Fruit fly (Drosophila melanogaster) whole organism, embryonic: ENCODE measurements around the gene CG11634.

Experiments used
- Atf6 ChIP-seq: fragments of 200-800 bp; sonication (Bioruptor generic); IDR thresholded peaks from 2 replicates; pipeline ENCODE4 v1.3.6; 2022; ENCODE audit warnings: missing biosample characterization, missing genetic modification characterization
- Bdp1 ChIP-seq: fragments of 200-800 bp; sonication (Bioruptor generic); optimal IDR thresholded peaks from 3 replicates; lab custom pipeline; 2016; ENCODE audit warnings: missing biosample characterization, missing genetic modification characterization
- C15 ChIP-seq: fragments of 200-800 bp; sonication (Bioruptor generic); IDR thresholded peaks from 3 replicates; pipeline ENCODE4 v1.3.6; 2022; ENCODE audit warnings: missing biosample characterization, missing genetic modification characterization
- CG10267 ChIP-seq: fragments of 200-800 bp; sonication (Bioruptor generic); optimal IDR thresholded peaks from 2 replicates; lab custom pipeline; 2018; ENCODE audit warnings: missing biosample characterization, mild to moderate bottlenecking, missing genetic modification characterization, moderate library complexity
- CG10321 ChIP-seq: fragments of 200-800 bp; sonication (Bioruptor generic); IDR thresholded peaks from 2 replicates; pipeline ENCODE4 v1.3.6; 2022; ENCODE audit warnings: missing biosample characterization, missing genetic modification characterization
- CG14860 ChIP-seq: fragments of 200-800 bp; sonication (Bioruptor generic); IDR thresholded peaks from 3 replicates; pipeline ENCODE4 v1.3.6; 2022; ENCODE audit warnings: missing biosample characterization, missing genetic modification characterization; ENCODE audit not compliant: partially characterized antibody
- CG15269 ChIP-seq: fragments of 200-800 bp; sonication (Bioruptor generic); optimal IDR thresholded peaks from 2 replicates; lab custom pipeline; 2018; ENCODE audit warnings: missing biosample characterization, mild to moderate bottlenecking, missing genetic modification characterization, moderate library complexity
- CG16813 ChIP-seq: fragments of 200-800 bp; sonication (Bioruptor generic); IDR thresholded peaks from 3 replicates; pipeline ENCODE4 v1.3.6; 2022; ENCODE audit warnings: missing biosample characterization, missing genetic modification characterization; ENCODE audit not compliant: partially characterized antibody
- CG31388 ChIP-seq: fragments of 200-800 bp; sonication (Bioruptor generic); optimal IDR thresholded peaks from 2 replicates; lab custom pipeline; 2016; ENCODE audit warnings: missing biosample characterization, missing genetic modification characterization
- CG6254 ChIP-seq: fragments of 200-800 bp; sonication (Bioruptor generic); optimal IDR thresholded peaks from 3 replicates; lab custom pipeline; 2017; ENCODE audit warnings: mild to moderate bottlenecking, missing biosample characterization, missing genetic modification reagents, missing genetic modification characterization
- CG6791 ChIP-seq: fragments of 200-800 bp; sonication (Bioruptor generic); IDR thresholded peaks from 3 replicates; pipeline ENCODE4 v1.3.6; 2022; ENCODE audit warnings: missing biosample characterization, missing genetic modification characterization; ENCODE audit not compliant: partially characterized antibody
- CG6854 ChIP-seq: fragments of 200-800 bp; sonication (Bioruptor generic); optimal IDR thresholded peaks from 3 replicates; lab custom pipeline; 2017; ENCODE audit warnings: missing biosample characterization, mild to moderate bottlenecking, missing genetic modification characterization
- CG7987 ChIP-seq: fragments of 200-800 bp; sonication (Bioruptor generic); optimal IDR thresholded peaks from 2 replicates; lab custom pipeline; 2018; ENCODE audit warnings: missing biosample characterization, mild to moderate bottlenecking, missing genetic modification characterization, moderate library complexity
- CG8359 ChIP-seq: fragments of 200-800 bp; sonication (Bioruptor generic); optimal IDR thresholded peaks from 2 replicates; lab custom pipeline; 2017; ENCODE audit warnings: missing biosample characterization, mild to moderate bottlenecking, missing genetic modification characterization, borderline replicate concordance
- CG9215 ChIP-seq: fragments of 200-800 bp; sonication (Bioruptor generic); IDR thresholded peaks from 2 replicates; pipeline ENCODE4 v1.3.6; 2022; ENCODE audit warnings: missing biosample characterization, missing genetic modification characterization
- D19A ChIP-seq: fragments of 200-800 bp; optimal IDR thresholded peaks from 3 replicates; lab custom pipeline; 2019; ENCODE audit warnings: missing biosample characterization, mild to moderate bottlenecking, missing genetic modification characterization, moderate library complexity
- Ets65A ChIP-seq: fragments of 200-800 bp; sonication (Bioruptor generic); peaks from one replicate; lab custom pipeline; 2016; ENCODE audit warnings: missing biosample characterization, missing genetic modification characterization
- HLH4C ChIP-seq: fragments of 200-800 bp; sonication (Bioruptor generic); IDR thresholded peaks from 3 replicates; pipeline ENCODE4 v1.3.6; 2022; ENCODE audit warnings: missing biosample characterization, missing genetic modification characterization; ENCODE audit not compliant: partially characterized antibody
- NC2β ChIP-seq: fragments of 200-800 bp; sonication (Bioruptor generic); optimal IDR thresholded peaks from 2 replicates; lab custom pipeline; 2016; ENCODE audit warnings: missing biosample characterization, missing genetic modification characterization
- NFAT ChIP-seq: fragments of 200-800 bp; sonication (Bioruptor generic); IDR thresholded peaks from 2 replicates; pipeline ENCODE4 v1.3.6; 2022; ENCODE audit warnings: missing biosample characterization, missing genetic modification characterization
- Pdp1 ChIP-seq, 2 experiments: fragments of 200-800 bp; sonication (Bioruptor generic); optimal IDR thresholded peaks; 3 replicates each; lab custom pipeline; 2016; ENCODE audit warnings: missing biosample characterization in 2 of 2, missing genetic modification characterization in 2 of 2, mild to moderate bottlenecking in 1 of 2, moderate library complexity in 1 of 2
- Rx ChIP-seq: fragments of 200-800 bp; sonication (Bioruptor generic); IDR thresholded peaks from 2 replicates; pipeline ENCODE4 v1.3.6; 2022; ENCODE audit warnings: missing biosample characterization, missing genetic modification characterization
- Sin3A ChIP-seq: fragments of >200 bp; optimal IDR thresholded peaks from 2 replicates; lab custom pipeline; 2018
- Stat92E ChIP-seq, 3 experiments: fragments of >200 bp in 2 of 3; fragments of 200-800 bp in 1 of 3; sonication (Bioruptor generic) in 1 of 3; optimal IDR thresholded peaks; 2 replicates each; lab custom pipeline; 2017 to 2019; ENCODE audit warnings: missing biosample characterization in 3 of 3, missing genetic modification characterization in 3 of 3, mild to moderate bottlenecking in 1 of 3, moderate library complexity in 1 of 3
- ab ChIP-seq: fragments of 200-800 bp; sonication (Bioruptor generic); optimal IDR thresholded peaks from 2 replicates; lab custom pipeline; 2016; ENCODE audit warnings: missing biosample characterization, missing genetic modification characterization
- cg ChIP-seq: fragments of 200-800 bp; sonication (Bioruptor generic); optimal IDR thresholded peaks from 3 replicates; lab custom pipeline; 2019; ENCODE audit warnings: missing biosample characterization, mild to moderate bottlenecking, missing genetic modification characterization, moderate library complexity
- gcm ChIP-seq: fragments of 200-800 bp; sonication (Bioruptor generic); optimal IDR thresholded peaks from 2 replicates; lab custom pipeline; 2019; ENCODE audit warnings: missing biosample characterization, mild to moderate bottlenecking, missing genetic modification characterization, moderate library complexity
- jigr1 ChIP-seq: fragments of 200-800 bp; sonication (Bioruptor generic); IDR thresholded peaks from 3 replicates; pipeline ENCODE4 v1.3.6; 2022; ENCODE audit warnings: missing biosample characterization, missing genetic modification characterization
- mam ChIP-seq: fragments of 200-800 bp; sonication (Bioruptor generic); optimal IDR thresholded peaks from 3 replicates; lab custom pipeline; 2016; ENCODE audit warnings: missing biosample characterization, missing genetic modification characterization
- nerfin-2 ChIP-seq: fragments of 200-800 bp; sonication (Bioruptor generic); IDR thresholded peaks from 2 replicates; pipeline ENCODE4 v1.3.6; 2022; ENCODE audit warnings: missing biosample characterization, missing genetic modification characterization; ENCODE audit not compliant: partially characterized antibody
- peb ChIP-seq: fragments of 200-800 bp; sonication (Bioruptor generic); IDR thresholded peaks from 2 replicates; pipeline ENCODE4 v1.3.6; 2022; ENCODE audit warnings: missing biosample characterization, missing genetic modification characterization
- pnt ChIP-seq: fragments of 200-800 bp; sonication (Bioruptor generic); optimal IDR thresholded peaks from 3 replicates; lab custom pipeline; 2016; ENCODE audit warnings: missing biosample characterization, missing genetic modification characterization
- sim ChIP-seq: fragments of 200-800 bp; sonication (Bioruptor generic); IDR thresholded peaks from 2 replicates; pipeline ENCODE4 v1.3.6; 2022; ENCODE audit warnings: missing biosample characterization, missing genetic modification characterization
- sima ChIP-seq: fragments of 200-800 bp; sonication (Bioruptor generic); optimal IDR thresholded peaks from 2 replicates; lab custom pipeline; 2016; ENCODE audit warnings: missing biosample characterization, missing genetic modification characterization
- sna ChIP-seq: fragments of 200-800 bp; sonication (Bioruptor generic); IDR thresholded peaks from 2 replicates; pipeline ENCODE4 v1.3.6; 2022; ENCODE audit warnings: missing biosample characterization, missing genetic modification characterization; ENCODE audit not compliant: partially characterized antibody
- stwl ChIP-seq: fragments of 200-800 bp; sonication (Bioruptor generic); optimal IDR thresholded peaks from 3 replicates; lab custom pipeline; 2018; ENCODE audit warnings: missing biosample characterization, mild to moderate bottlenecking, missing genetic modification characterization, moderate library complexity

CG11634 gene

dm6 chr2L:21905139-21905538, 11.0 kb upstream of the CG11634 start:
- TF ChIP-seq Rx (GFP tag; lab: Robert Waterston, UW), result no peak
- peak; percentile 92 for TF ChIP-seq stwl (tag; lab: Kevin White, UChicago)

DNA sequence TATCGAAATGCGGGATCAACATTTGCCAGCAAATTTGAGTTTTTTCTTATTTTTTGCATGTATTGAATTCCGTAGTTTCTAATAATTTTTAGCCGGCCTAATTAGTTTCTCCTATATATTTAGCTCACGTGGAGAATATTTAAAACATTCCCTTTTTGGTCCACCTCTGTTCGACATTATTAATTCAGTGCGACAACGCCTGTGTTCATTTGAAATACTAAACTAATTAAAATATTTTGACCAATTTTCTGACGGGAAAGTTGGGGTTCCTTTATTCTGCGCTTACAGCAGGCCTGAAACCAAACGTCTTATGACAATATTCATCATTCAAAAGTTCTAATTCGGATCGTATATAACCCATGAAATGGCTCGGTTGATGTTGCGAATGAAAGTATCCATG, 10.1 kb upstream of the CG11634 start, which contains the start of gene CG1428:
Gene CG1428 (plus strand): TSS at position 301 of the 400 bp plus-strand sequence.
- TF ChIP-seq CG6854 (GFP tag; lab: Kevin White, UChicago) (no peak), NFAT (GFP tag; lab: Robert Waterston, UW) (no peak), mam (GFP tag; lab: Kevin White, UChicago) (no peak), Bdp1 (no peak), jigr1 (no peak), peb (GFP tag; lab: Robert Waterston, UW) (no peak), CG31388 (no peak)

DNA sequence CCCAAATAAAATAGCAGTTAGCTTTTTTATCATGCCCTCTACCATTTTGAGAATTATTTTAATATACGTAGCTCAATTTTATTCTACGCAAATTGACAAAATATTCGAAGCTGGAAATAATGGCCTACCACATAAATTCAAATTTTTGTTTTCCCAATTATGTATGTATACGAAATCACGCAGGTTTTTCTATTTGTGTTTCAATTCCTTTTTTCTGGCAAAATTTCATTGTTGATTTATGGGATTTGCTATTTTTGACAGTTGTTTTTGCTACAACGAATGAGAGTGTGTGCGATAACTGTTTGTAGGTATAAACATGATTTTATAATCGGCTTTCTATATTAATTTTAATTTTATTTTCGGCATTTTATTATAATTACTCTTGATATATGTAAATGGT, 842 bp upstream of the CG11634 start, which contains the start of gene CG31600:
Gene CG31600 (minus strand): TSS at position 101 of the 400 bp plus-strand sequence.
- TF ChIP-seq Stat92E (GFP tag; optimal IDR thresholded peaks at IDR 0.05; lab: Kevin White, UChicago) (no peak), CG9215 (GFP tag; lab: Robert Waterston, UW) (no peak), CG6254 (GFP tag; lab: Kevin White, UChicago) (no peak), Ets65A (GFP tag; lab: Kevin White, UChicago) (no peak), sima (GFP tag; lab: Kevin White, UChicago) (no peak), D19A (tag; lab: Kevin White, UChicago) (no peak), Atf6 (GFP tag; lab: Robert Waterston, UW) (no peak), CG7987 (GFP tag; lab: Kevin White, UChicago) (no peak), gcm (GFP tag; lab: Kevin White, UChicago) (no peak), CG15269 (tag; lab: Kevin White, UChicago) (no peak), Sin3A (lab: Kevin White, UChicago) (no peak)

DNA sequence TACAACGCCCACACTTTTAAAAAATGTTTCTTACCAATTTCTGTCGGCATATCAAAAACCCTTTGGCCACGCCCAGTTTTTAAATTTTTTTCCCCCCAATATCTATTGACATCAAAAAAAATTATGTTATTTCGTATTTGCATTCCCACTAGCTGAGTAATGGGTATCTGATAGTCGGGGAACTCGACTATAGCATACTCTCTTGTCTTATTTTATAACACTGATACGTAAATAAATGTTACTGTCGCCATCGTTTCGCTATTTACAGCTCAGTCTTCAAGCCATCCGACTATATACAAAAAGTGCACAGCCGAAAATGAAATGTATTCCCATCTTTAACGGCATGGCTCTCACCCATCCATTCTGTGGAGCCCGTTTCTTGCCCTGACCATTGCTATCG, 7.2 kb downstream of the CG11634 start:
- TF ChIP-seq CG6791 (GFP tag; lab: Robert Waterston, UW) (no peak), sim (no peak), HLH4C (GFP tag; lab: Robert Waterston, UW) (peak; percentile 62), CG10321 (GFP tag; lab: Robert Waterston, UW) (no peak), cg (GFP tag; lab: Kevin White, UChicago) (no peak), Pdp1 (GFP tag; optimal IDR thresholded peaks at IDR 0.05; lab: Kevin White, UChicago) (no peak), sna (GFP tag; lab: Robert Waterston, UW) (0 out of 2 replicates have a peak, but pooled peaks have one; percentile 18), CG16813 (peak; percentile 60), pnt (GFP tag; lab: Kevin White, UChicago) (no peak), CG10267 (tag; lab: Kevin White, UChicago) (no peak), C15 (GFP tag; lab: Robert Waterston, UW) (no peak), CG8359 (GFP tag; lab: Kevin White, UChicago) (no peak), CG14860 (GFP tag; lab: Robert Waterston, UW) (peak; percentile 44; the same call in 2 of the 3 replicates), nerfin-2 (GFP tag; lab: Robert Waterston, UW) (0 out of 2 replicates have a peak, but pooled peaks have one; percentile 47), NC2β (GFP tag; lab: Kevin White, UChicago) (no peak), ab (GFP tag; lab: Kevin White, UChicago) (no peak)
